Worm (Caenorhabditis elegans): ENCODE results near the gene Y32B12C.1.

DNA sequence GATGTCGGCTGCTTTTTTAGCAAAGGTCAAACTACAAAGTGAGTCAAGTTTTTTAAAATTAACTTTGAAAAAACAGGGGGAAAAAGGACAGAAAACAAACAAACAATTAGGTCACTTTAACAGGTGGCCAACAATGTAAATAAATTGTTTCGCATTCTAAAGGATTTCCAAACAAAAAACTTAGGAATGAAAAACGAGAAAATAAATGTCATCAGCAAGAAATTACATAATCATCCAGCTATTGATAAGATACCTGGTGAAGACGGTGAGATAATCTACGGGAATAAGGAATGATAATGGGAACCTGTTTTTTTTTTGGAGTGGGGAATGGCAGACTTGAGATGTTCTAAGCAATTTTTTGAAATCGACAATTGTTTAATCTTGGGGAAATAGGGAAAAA is 10.3 kb upstream of the Y32B12C.1 start:
- TF ChIP-seq ceh-20 (GFP tag; IDR thresholded peaks at IDR 0.05) (no peak), unc-39 (tag; optimal IDR thresholded peaks at IDR 0.05) (no peak), hmg-1.1 (GFP tag; IDR thresholded peaks at IDR 0.05) (no peak), ces-1 (GFP tag; optimal IDR thresholded peaks at IDR 0.05) (no peak), skn-1 (tag; optimal IDR thresholded peaks at IDR 0.05) (no peak), ama-1 (optimal IDR thresholded peaks at IDR 0.05) (no peak), vab-7 (GFP tag; IDR thresholded peaks at IDR 0.05) (no peak), lin-15B (tag; optimal IDR thresholded peaks at IDR 0.05) (no peak)

All from whole organism, L4 larva.